ENCODE assay signal across 4 worm cellular contexts in the genomic region with DNA sequence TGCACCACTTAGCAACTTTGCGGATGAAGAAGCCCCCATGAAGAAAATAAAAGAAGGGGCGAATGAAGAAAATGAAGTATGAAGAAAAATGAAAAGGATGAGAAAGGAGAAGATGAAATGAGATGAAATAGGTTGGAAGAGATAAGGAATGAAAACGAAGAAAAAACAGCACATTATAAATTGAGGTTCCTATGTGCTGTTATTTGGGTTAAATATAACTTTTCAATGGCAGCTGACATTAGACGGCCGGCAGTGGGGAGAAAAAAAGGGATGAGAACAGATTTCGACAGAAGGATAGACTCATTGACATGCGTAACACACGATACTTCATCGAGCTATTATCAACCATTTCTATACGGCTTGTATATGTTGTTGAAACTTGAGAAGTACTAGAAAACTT.
A peak's percentile ranks its signal among the peaks of the same experiment; 100 is the strongest.
TF ChIP-seq lines count a peak whose summit lies in the region.

No protein-coding gene starts in this region.

TF ChIP-seq in whole organism, L1 larva, 84 proteins besides CTCF, POLR2A, EP300 and RAD21:
- no peak for TF ChIP-seq ceh-63 (GFP tag; optimal IDR thresholded peaks at IDR 0.05; lab: Kevin White, UChicago)
- peak; percentile 32 for TF ChIP-seq lin-39 (tag; optimal IDR thresholded peaks at IDR 0.05; lab: Kevin White, UChicago)
- TF ChIP-seq skn-1 (tag; optimal IDR thresholded peaks at IDR 0.05; lab: Kevin White, UChicago): no peak
- peak; percentile 7 for TF ChIP-seq nhr-20 (tag; optimal IDR thresholded peaks at IDR 0.05; lab: Kevin White, UChicago)
- TF ChIP-seq irx-1 (tag; optimal IDR thresholded peaks at IDR 0.05; lab: Kevin White, UChicago): no peak
- TF ChIP-seq blmp-1 (tag; optimal IDR thresholded peaks at IDR 0.05; lab: Kevin White, UChicago): peak; percentile 26
- TF ChIP-seq zip-4 (GFP tag; optimal IDR thresholded peaks at IDR 0.05; lab: Kevin White, UChicago): no peak
- peak; percentile 62 for TF ChIP-seq nhr-71 (tag; optimal IDR thresholded peaks at IDR 0.05; lab: Kevin White, UChicago)
- no peak for TF ChIP-seq efl-1 (optimal IDR thresholded peaks at IDR 0.05; lab: Kevin White, UChicago)
- no peak for TF ChIP-seq efl-1 (GFP tag; optimal IDR thresholded peaks at IDR 0.05 in 1 of 2; lab: Kevin White, UChicago)
- TF ChIP-seq rnt-1 (tag; optimal IDR thresholded peaks at IDR 0.05; lab: Kevin White, UChicago): peak; percentile 49
- peak; percentile 62 for TF ChIP-seq pag-3 (tag; optimal IDR thresholded peaks at IDR 0.05; lab: Kevin White, UChicago; ENCODE audit: borderline replicate concordance, insufficient read depth)
- TF ChIP-seq snu-23 (GFP tag; optimal IDR thresholded peaks at IDR 0.05; lab: Kevin White, UChicago): no peak
- TF ChIP-seq mef-2 (tag; optimal IDR thresholded peaks at IDR 0.05; lab: Kevin White, UChicago): peak; percentile 22
- peak in 1 of 2 experiments; percentile 9 for TF ChIP-seq lsy-2 (tag; optimal IDR thresholded peaks at IDR 0.05; lab: Kevin White, UChicago)
- no peak for TF ChIP-seq elt-2 (tag; optimal IDR thresholded peaks at IDR 0.05; lab: Kevin White, UChicago)
- TF ChIP-seq nhr-19 (GFP tag; conservative IDR thresholded peaks at IDR 0.05; lab: Robert Waterston, UW): peak; percentile 14

TF ChIP-seq in whole organism, L2 larva, 48 proteins besides CTCF, POLR2A, EP300 and RAD21:
- peak; percentile 28 for TF ChIP-seq mab-5 (tag; optimal IDR thresholded peaks at IDR 0.05; lab: Kevin White, UChicago)
- TF ChIP-seq ZK546.5 (tag; optimal IDR thresholded peaks at IDR 0.05; lab: Kevin White, UChicago): no peak
- no peak for TF ChIP-seq zag-1 (tag; optimal IDR thresholded peaks at IDR 0.05; lab: Kevin White, UChicago)
- no peak for TF ChIP-seq mbf-1 (tag; optimal IDR thresholded peaks at IDR 0.05; lab: Kevin White, UChicago)
- peak; percentile 72 for TF ChIP-seq sma-9 (GFP tag; optimal IDR thresholded peaks at IDR 0.05; lab: Kevin White, UChicago)
- no peak for TF ChIP-seq sma-9 (tag; optimal IDR thresholded peaks at IDR 0.05; lab: Kevin White, UChicago)
- TF ChIP-seq ztf-4 (tag; optimal IDR thresholded peaks at IDR 0.05; lab: Kevin White, UChicago): no peak
- TF ChIP-seq egl-27 (tag; optimal IDR thresholded peaks at IDR 0.05; lab: Kevin White, UChicago): no peak
- peak; percentile 18 for TF ChIP-seq C34F6.9 (tag; optimal IDR thresholded peaks at IDR 0.05; lab: Kevin White, UChicago)
- no peak for TF ChIP-seq lin-39 (tag; optimal IDR thresholded peaks at IDR 0.05; lab: Kevin White, UChicago)
- TF ChIP-seq ztf-11 (tag; optimal IDR thresholded peaks at IDR 0.05; lab: Kevin White, UChicago): no peak
- TF ChIP-seq lsy-2 (tag; optimal IDR thresholded peaks at IDR 0.05; lab: Kevin White, UChicago): peak in 1 of 2 experiments; percentile 15
- TF ChIP-seq F13H6.1 (tag; optimal IDR thresholded peaks at IDR 0.05; lab: Kevin White, UChicago): peak; percentile 65

TF ChIP-seq in whole organism, late embryonic, 69 proteins besides CTCF, POLR2A, EP300 and RAD21:
- TF ChIP-seq sdc-2 (tag; optimal IDR thresholded peaks at IDR 0.05; lab: Kevin White, UChicago) (no peak), ceh-18 (tag; optimal IDR thresholded peaks at IDR 0.05; lab: Kevin White, UChicago) (peak; percentile 16)

TF ChIP-seq in whole organism, mixed stage, embryonic, 35 proteins besides CTCF, POLR2A, EP300 and RAD21:
- TF ChIP-seq sptf-1 (tag; optimal IDR thresholded peaks at IDR 0.05; lab: Kevin White, UChicago) (no peak), unc-120 (tag; optimal IDR thresholded peaks at IDR 0.05; lab: Kevin White, UChicago; ENCODE audit: poor library complexity, severe bottlenecking) (peak; percentile 5), hlh-1 (tag; optimal IDR thresholded peaks at IDR 0.05; lab: Kevin White, UChicago) (peak; percentile 35)
